Worm (Caenorhabditis elegans) whole organism, mixed stage, embryonic: Measurements from ENCODE around the gene T19H5.7.

ENCODE experiments used
- M03D4.4 ChIP-seq: sonication (generic microtip); optimal IDR thresholded peaks from 2 replicates; lab custom pipeline; 2017; ENCODE audit warnings: mild to moderate bottlenecking, missing genetic modification characterization, missing compliant biosample characterization
- blmp-1 ChIP-seq: fragments of 150-350 bp; optimal IDR thresholded peaks from 2 replicates; lab custom pipeline; 2014; ENCODE audit warnings: missing biosample characterization, missing genetic modification characterization
- ceh-83 ChIP-seq: fragments of 200-800 bp; sonication (Bioruptor generic); optimal IDR thresholded peaks from 2 replicates; lab custom pipeline; 2018; ENCODE audit warnings: mild to moderate bottlenecking, missing genetic modification characterization, missing compliant biosample characterization
- elt-1 ChIP-seq: sonication (generic microtip); optimal IDR thresholded peaks from 2 replicates; lab custom pipeline; 2017; ENCODE audit warnings: missing genetic modification characterization, mild to moderate bottlenecking, missing compliant biosample characterization, antibody characterized with exemption, moderate library complexity, borderline replicate concordance; ENCODE audit not compliant: insufficient read depth
- lin-13 ChIP-seq: fragments of 150-350 bp; optimal IDR thresholded peaks from 2 replicates; lab custom pipeline; 2014; ENCODE audit warnings: missing biosample characterization, missing genetic modification characterization
- mep-1 ChIP-seq: fragments of 150-350 bp; optimal IDR thresholded peaks from 2 replicates; lab custom pipeline; 2017; ENCODE audit warnings: missing biosample characterization, missing genetic modification reagents, missing genetic modification characterization, inconsistent platforms
- nhr-12 ChIP-seq: fragments of 150-350 bp; optimal IDR thresholded peaks from 2 replicates; lab custom pipeline; 2014; ENCODE audit warnings: missing biosample characterization, missing genetic modification characterization
- nhr-2 ChIP-seq: fragments of 150-350 bp; optimal IDR thresholded peaks from 2 replicates; lab custom pipeline; 2014; ENCODE audit warnings: missing biosample characterization, missing genetic modification characterization
- nhr-237 ChIP-seq: fragments of 150-350 bp; optimal IDR thresholded peaks from 2 replicates; lab custom pipeline; 2014; ENCODE audit warnings: missing biosample characterization, missing genetic modification characterization
- unc-62 ChIP-seq: fragments of 150-350 bp; optimal IDR thresholded peaks from 2 replicates; lab custom pipeline; 2014; ENCODE audit warnings: missing biosample characterization, missing genetic modification reagents, missing genetic modification characterization
- ztf-11 ChIP-seq: fragments of 150-350 bp; optimal IDR thresholded peaks from 2 replicates; lab custom pipeline; 2014; ENCODE audit warnings: missing biosample characterization, missing genetic modification characterization

- TF ChIP-seq unc-62 (GFP tag; lab: Kevin White, UChicago): no peak
- no peak for TF ChIP-seq ztf-11
- no peak for TF ChIP-seq lin-13 (tag; lab: Kevin White, UChicago)
- TF ChIP-seq elt-1 (tag; lab: Kevin White, UChicago): no peak
- TF ChIP-seq blmp-1 (tag; lab: Kevin White, UChicago): no peak
- no peak for TF ChIP-seq mep-1 (tag; lab: Kevin White, UChicago)
- no peak for TF ChIP-seq ceh-83
- no peak for TF ChIP-seq nhr-12 (tag; lab: Kevin White, UChicago)
- no peak for TF ChIP-seq nhr-237
- TF ChIP-seq M03D4.4 (tag; lab: Kevin White, UChicago): no peak
- TF ChIP-seq nhr-2 (tag; lab: Kevin White, UChicago): no peak
Observed at ce11 chrII:9501955-9502354, 22.0 kb upstream of the T19H5.7 start.
